Fruit fly (Drosophila melanogaster): ENCODE data around the gene spi.

spi gene

DNA sequence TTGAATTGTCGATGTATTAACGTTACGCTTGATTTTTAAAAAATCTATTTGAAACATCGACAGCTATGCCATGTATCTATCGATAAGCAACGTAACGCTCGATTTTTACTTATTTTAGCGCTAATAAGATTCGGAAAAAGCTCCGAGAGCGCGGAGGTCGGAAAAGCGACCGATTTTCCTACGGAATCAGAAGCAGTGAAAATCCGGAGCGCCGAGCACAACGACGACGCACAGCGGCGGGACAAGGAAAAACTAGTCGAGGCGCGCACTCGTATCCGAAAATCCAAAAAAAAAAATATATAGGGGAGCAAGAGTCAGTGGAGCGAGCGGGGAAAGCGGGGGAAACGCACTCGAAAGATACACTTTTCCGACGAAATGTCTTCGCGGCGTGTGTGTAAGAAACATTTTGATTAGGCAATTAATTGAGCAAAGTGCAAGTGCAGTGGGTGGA is 58.5 kb downstream of the spi start, which contains the start of gene CG10132 (continued):
- TF ChIP-seq C15 (GFP tag; IDR thresholded peaks at IDR 0.05), result no peak
- TF ChIP-seq CG2875 (GFP tag; optimal IDR thresholded peaks at IDR 0.05), result no peak
- no peak for TF ChIP-seq az2 (GFP tag; optimal IDR thresholded peaks at IDR 0.05)
- no peak for TF ChIP-seq CG3847 (GFP tag; IDR thresholded peaks at IDR 0.05)
- TF ChIP-seq CG2678 (tag; optimal IDR thresholded peaks at IDR 0.05), result no peak
- no peak for TF ChIP-seq CG12236 (GFP tag; optimal IDR thresholded peaks at IDR 0.05)
- no peak for TF ChIP-seq CG4730 (GFP tag; IDR thresholded peaks at IDR 0.05)
- peak; percentile 32 for TF ChIP-seq ewg (GFP tag; optimal IDR thresholded peaks at IDR 0.05)
- TF ChIP-seq CG13287 (GFP tag; IDR thresholded peaks at IDR 0.05; ENCODE audit: partially characterized antibody), result peak; percentile 66
- no peak for TF ChIP-seq CG8388 (GFP tag; optimal IDR thresholded peaks at IDR 0.05)
- TF ChIP-seq CG10209 (GFP tag; optimal IDR thresholded peaks at IDR 0.05), result no peak
- TF ChIP-seq CG8765 (GFP tag; IDR thresholded peaks at IDR 0.05), result no peak
- no peak for TF ChIP-seq TFAM (GFP tag; optimal IDR thresholded peaks at IDR 0.05)
- TF ChIP-seq sens (GFP tag), result peak; percentile 66
- TF ChIP-seq gfzf (GFP tag; optimal IDR thresholded peaks at IDR 0.05), result no peak
- no peak for TF ChIP-seq chm (GFP tag; IDR thresholded peaks at IDR 0.05)
- TF ChIP-seq insv (GFP tag; optimal IDR thresholded peaks at IDR 0.05), result no peak
- TF ChIP-seq sug (tag; optimal IDR thresholded peaks at IDR 0.05), result no peak
- no peak for TF ChIP-seq tgo (GFP tag; IDR thresholded peaks at IDR 0.05)
- TF ChIP-seq zen2 (GFP tag; IDR thresholded peaks at IDR 0.05; ENCODE audit: partially characterized antibody), result peak; percentile 75
- TF ChIP-seq cg (GFP tag; optimal IDR thresholded peaks at IDR 0.05), result no peak
- TF ChIP-seq jumu (GFP tag; optimal IDR thresholded peaks at IDR 0.05), result no peak
- no peak for TF ChIP-seq zfh1 (GFP tag; IDR thresholded peaks at IDR 0.05)
- TF ChIP-seq CG16815 (GFP tag; optimal IDR thresholded peaks at IDR 0.05), result no peak
- TF ChIP-seq CG33557 (GFP tag; optimal IDR thresholded peaks at IDR 0.05), result no peak
- TF ChIP-seq CG7963 (GFP tag; IDR thresholded peaks at IDR 0.05; ENCODE audit: partially characterized antibody), result peak; percentile 57; the same call in 1 of the 3 replicates
- no peak for TF ChIP-seq CG11398 (GFP tag; optimal IDR thresholded peaks at IDR 0.05)
- no peak for TF ChIP-seq CG8089 (GFP tag; optimal IDR thresholded peaks at IDR 0.05)
- no peak for TF ChIP-seq pita (GFP tag; optimal IDR thresholded peaks at IDR 0.05)
- TF ChIP-seq knrl (GFP tag; IDR thresholded peaks at IDR 0.05; ENCODE audit: partially characterized antibody), result no peak
- no peak for TF ChIP-seq ssp (GFP tag; IDR thresholded peaks at IDR 0.05)
- TF ChIP-seq Ets97D (GFP tag; optimal IDR thresholded peaks at IDR 0.05), result no peak
- TF ChIP-seq eve (GFP tag; optimal IDR thresholded peaks at IDR 0.05), result no peak
- TF ChIP-seq peb (GFP tag; IDR thresholded peaks at IDR 0.05), result no peak
- TF ChIP-seq grau (tag; optimal IDR thresholded peaks at IDR 0.05), result no peak
- TF ChIP-seq CG17568 (GFP tag; optimal IDR thresholded peaks at IDR 0.05), result no peak
- no peak for TF ChIP-seq CG6689 (GFP tag; IDR thresholded peaks at IDR 0.05)
- TF ChIP-seq klu (GFP tag; IDR thresholded peaks at IDR 0.05), result no peak
- TF ChIP-seq danr (GFP tag; IDR thresholded peaks at IDR 0.05), result no peak
- TF ChIP-seq Stat92E (GFP tag; optimal IDR thresholded peaks at IDR 0.05), result no peak
- TF ChIP-seq row (GFP tag; IDR thresholded peaks at IDR 0.05), result no peak
- no peak for TF ChIP-seq NFAT (GFP tag; IDR thresholded peaks at IDR 0.05)
- TF ChIP-seq CG12299 (tag; optimal IDR thresholded peaks at IDR 0.05), result no peak
- TF ChIP-seq bigmax (GFP tag; optimal IDR thresholded peaks at IDR 0.05), result no peak
- TF ChIP-seq Eip74EF (GFP tag; optimal IDR thresholded peaks at IDR 0.05), result no peak
- TF ChIP-seq CG14860 (GFP tag; IDR thresholded peaks at IDR 0.05; ENCODE audit: partially characterized antibody), result 0 out of 3 replicates have a peak, but pooled peaks have one; percentile 58
- TF ChIP-seq Tbp (GFP tag; optimal IDR thresholded peaks at IDR 0.05), result no peak
- TF ChIP-seq pfk (GFP tag; optimal IDR thresholded peaks at IDR 0.05), result no peak
- no peak for TF ChIP-seq ro (GFP tag; IDR thresholded peaks at IDR 0.05)
- no peak for TF ChIP-seq fu2 (GFP tag; optimal IDR thresholded peaks at IDR 0.05)
- TF ChIP-seq tll (GFP tag; optimal IDR thresholded peaks at IDR 0.05), result no peak
